Fruit fly (Drosophila melanogaster): Measurements from ENCODE around the gene PolI.

The PolI gene

DNA sequence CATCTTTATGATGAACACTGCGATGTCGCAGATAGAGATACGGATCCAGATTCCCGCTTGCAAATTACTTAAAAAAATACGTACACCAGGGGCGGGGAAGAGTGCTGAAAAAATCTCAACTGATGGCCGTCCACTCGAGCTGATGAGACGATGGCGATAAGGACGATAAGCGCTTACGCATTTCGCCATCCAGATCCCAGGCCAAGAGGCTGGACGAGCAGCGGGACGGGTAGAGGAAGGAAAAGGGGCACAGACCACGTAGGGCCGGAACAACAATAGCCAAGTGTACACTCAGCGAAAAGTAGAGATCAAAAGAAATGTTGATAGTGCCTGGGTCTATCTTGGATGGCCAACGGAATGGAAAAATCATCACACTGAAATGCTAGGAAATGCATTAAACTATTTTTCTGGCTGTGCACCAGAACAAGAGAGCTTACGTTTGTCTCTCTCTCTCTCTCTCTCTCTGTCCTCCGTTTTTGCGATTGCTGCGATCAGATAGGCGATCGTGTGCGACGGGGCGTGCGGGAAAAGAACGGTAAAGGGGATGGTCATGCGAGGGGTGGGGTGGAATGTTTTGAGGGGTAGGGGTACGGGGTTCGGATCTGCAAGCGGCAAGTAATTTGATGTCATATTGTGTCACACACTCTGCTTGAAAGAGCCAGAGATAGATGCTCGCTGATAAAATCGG lies 45.7 kb upstream of the PolI start (continued):
- 0 out of 2 replicates have a peak, but pooled peaks have one; percentile 30 for TF ChIP-seq CG10321 (GFP tag; IDR thresholded peaks at IDR 0.05)
- TF ChIP-seq Hr39 (optimal IDR thresholded peaks at IDR 0.05): no peak
- TF ChIP-seq Oli (tag; optimal IDR thresholded peaks at IDR 0.05): no peak
- no peak for TF ChIP-seq fd102C (GFP tag; optimal IDR thresholded peaks at IDR 0.05)
- TF ChIP-seq CG15479 (GFP tag; optimal IDR thresholded peaks at IDR 0.05): peak; percentile 98

DNA sequence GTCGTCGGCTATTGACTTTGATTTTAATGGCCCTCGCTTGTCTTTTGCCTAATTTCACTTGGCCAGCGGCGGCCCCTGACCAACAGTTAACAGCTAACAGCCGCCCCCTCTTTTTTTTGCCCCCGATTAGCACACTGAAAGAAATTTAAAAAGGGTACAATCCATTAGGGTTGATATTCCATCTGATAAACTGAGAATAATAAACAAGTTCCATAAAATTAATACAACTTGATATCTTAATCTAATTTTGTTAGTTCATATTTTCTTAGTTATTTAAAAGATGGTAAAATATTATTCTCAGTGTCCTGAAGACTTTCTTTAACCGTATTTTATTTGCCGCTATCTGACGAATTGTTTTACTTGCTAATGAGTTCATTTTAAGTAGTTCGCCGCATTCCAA lies 43.8 kb upstream of the PolI start:
- TF ChIP-seq Sox102F (GFP tag; optimal IDR thresholded peaks at IDR 0.05) (peak; percentile 4), row (GFP tag; IDR thresholded peaks at IDR 0.05) (0 out of 3 replicates have a peak, but pooled peaks have one; percentile 6), Blimp-1 (GFP tag; optimal IDR thresholded peaks at IDR 0.05) (peak; percentile 10), unpg (GFP tag; optimal IDR thresholded peaks at IDR 0.05) (peak; percentile 5), CG4424 (GFP tag; optimal IDR thresholded peaks at IDR 0.05) (peak; percentile 16), CG10979 (tag; optimal IDR thresholded peaks at IDR 0.05) (peak; percentile 32), CG18262 (tag; optimal IDR thresholded peaks at IDR 0.05) (peak; percentile 22), gem (tag; optimal IDR thresholded peaks at IDR 0.05) (peak; percentile 46), CG1603 (tag; optimal IDR thresholded peaks at IDR 0.05) (peak; percentile 8), Lhr (GFP tag; optimal IDR thresholded peaks at IDR 0.05) (no peak), pzg (GFP tag; optimal IDR thresholded peaks at IDR 0.05) (no peak), bsh (GFP tag; optimal IDR thresholded peaks at IDR 0.05) (peak in 1 of 2 experiments; percentile 52), Xrp1 (GFP tag; IDR thresholded peaks at IDR 0.05) (0 out of 2 replicates have a peak, but pooled peaks have one; percentile 19), CG17829 (tag; optimal IDR thresholded peaks at IDR 0.05) (peak; percentile 3), lola (GFP tag; optimal IDR thresholded peaks at IDR 0.05) (peak in 1 of 3 experiments; percentile 21), sens (GFP tag) (peak; percentile 2), CG10267 (tag; optimal IDR thresholded peaks at IDR 0.05) (peak; percentile 4), chinmo (GFP tag; IDR thresholded peaks at IDR 0.05; ENCODE audit: partially characterized antibody) (no peak), trem (tag; optimal IDR thresholded peaks at IDR 0.05) (no peak), CG2712 (tag; optimal IDR thresholded peaks at IDR 0.05) (peak; percentile 33), az2 (GFP tag; optimal IDR thresholded peaks at IDR 0.05) (peak; percentile 19), dmrt99B (tag; optimal IDR thresholded peaks at IDR 0.05) (peak; percentile 8), CG16779 (GFP tag; IDR thresholded peaks at IDR 0.05) (no peak), Med (GFP tag) (peak; percentile 40), phol (tag; optimal IDR thresholded peaks at IDR 0.05) (peak; percentile 11), CG11504 (tag; optimal IDR thresholded peaks at IDR 0.05) (peak; percentile 7), Dad (GFP tag; optimal IDR thresholded peaks at IDR 0.05) (no peak), CG30431 (GFP tag; optimal IDR thresholded peaks at IDR 0.05) (no peak), dmrt11E (tag; optimal IDR thresholded peaks at IDR 0.05) (peak; percentile 60), ftz-f1 (GFP tag; optimal IDR thresholded peaks at IDR 0.05) (no peak), zen (tag; optimal IDR thresholded peaks at IDR 0.05) (peak; percentile 7), Fer2 (tag; optimal IDR thresholded peaks at IDR 0.05) (no peak), zen2 (GFP tag; IDR thresholded peaks at IDR 0.05; ENCODE audit: partially characterized antibody) (no peak), CG11085 (GFP tag; IDR thresholded peaks at IDR 0.05) (0 out of 2 replicates have a peak, but pooled peaks have one; percentile 12), prd (optimal IDR thresholded peaks at IDR 0.05) (no peak), prd (GFP tag; IDR thresholded peaks at IDR 0.05) (peak; percentile 21; the same call in 1 of the 3 replicates), CG9727 (GFP tag; optimal IDR thresholded peaks at IDR 0.05) (peak; percentile 7), CG7839 (tag; optimal IDR thresholded peaks at IDR 0.05) (peak; percentile 13)
